Fruit fly (Drosophila melanogaster): ENCODE measurements around the gene CG42374.

Gene CG42374

dm6 chr3L:19294235-19294612 lies 30.7 kb downstream of the CG42374 start, which contains the start of gene fal (continued):
- TF ChIP-seq yki (optimal IDR thresholded peaks at IDR 0.05) (no peak), HmgD (GFP tag; optimal IDR thresholded peaks at IDR 0.05) (peak; percentile 63), CG17829 (tag; optimal IDR thresholded peaks at IDR 0.05) (no peak), nerfin-2 (GFP tag; IDR thresholded peaks at IDR 0.05; ENCODE audit: partially characterized antibody) (0 out of 2 replicates have a peak, but pooled peaks have one; percentile 17), Hsf (GFP tag; optimal IDR thresholded peaks at IDR 0.05) (peak; percentile 45), NC2β (GFP tag; optimal IDR thresholded peaks at IDR 0.05) (peak; percentile 4), ranshi (GFP tag; IDR thresholded peaks at IDR 0.05) (no peak), B-H2 (GFP tag; optimal IDR thresholded peaks at IDR 0.05) (no peak), sob (GFP tag; IDR thresholded peaks at IDR 0.05) (peak; percentile 32; the same call in 1 of the 2 replicates), pan (optimal IDR thresholded peaks at IDR 0.05) (no peak), pan (GFP tag; optimal IDR thresholded peaks at IDR 0.05 in 1 of 2, IDR thresholded peaks at IDR 0.05 in 1 of 2) (peak in 1 of 2 experiments; percentile 16), Meics (GFP tag; optimal IDR thresholded peaks at IDR 0.05) (peak; percentile 15), CTCF (GFP tag; optimal IDR thresholded peaks at IDR 0.05) (peak; percentile 95), tap (tag; optimal IDR thresholded peaks at IDR 0.05) (no peak), CG4328 (GFP tag; optimal IDR thresholded peaks at IDR 0.05) (no peak), luna (GFP tag; optimal IDR thresholded peaks at IDR 0.05) (peak; percentile 41), CG13287 (GFP tag; IDR thresholded peaks at IDR 0.05; ENCODE audit: partially characterized antibody) (peak; percentile 67), Ets65A (GFP tag) (peak; percentile 87), CG30403 (GFP tag; optimal IDR thresholded peaks at IDR 0.05) (peak; percentile 41), CG32532 (GFP tag; IDR thresholded peaks at IDR 0.05) (peak; percentile 60; the same call in 1 of the 2 replicates), CG6254 (GFP tag; optimal IDR thresholded peaks at IDR 0.05) (no peak), CG7963 (GFP tag; IDR thresholded peaks at IDR 0.05; ENCODE audit: partially characterized antibody) (0 out of 3 replicates have a peak, but pooled peaks have one; percentile 32), Hr3 (GFP tag; optimal IDR thresholded peaks at IDR 0.05) (peak; percentile 43), stwl (tag; optimal IDR thresholded peaks at IDR 0.05) (peak; percentile 82), Hmr (GFP tag; optimal IDR thresholded peaks at IDR 0.05) (peak; percentile 62), trem (tag; optimal IDR thresholded peaks at IDR 0.05) (peak; percentile 98), CG13894 (tag; optimal IDR thresholded peaks at IDR 0.05) (peak; percentile 80), Dref (GFP tag; IDR thresholded peaks at IDR 0.05) (peak; percentile 79), CG2116 (GFP tag; optimal IDR thresholded peaks at IDR 0.05) (peak; percentile 77), tin (GFP tag; optimal IDR thresholded peaks at IDR 0.05) (peak; percentile 26), Abd-B (GFP tag; optimal IDR thresholded peaks at IDR 0.05) (peak; percentile 32), Trl (optimal IDR thresholded peaks at IDR 0.05) (no peak), Trl (GFP tag; optimal IDR thresholded peaks at IDR 0.05) (no peak), CG4424 (GFP tag; optimal IDR thresholded peaks at IDR 0.05) (peak; percentile 65), Gug (GFP tag; IDR thresholded peaks at IDR 0.05) (peak; percentile 9; the same call in 1 of the 4 replicates), pzg (GFP tag; optimal IDR thresholded peaks at IDR 0.05) (peak; percentile 72), HLH4C (GFP tag; IDR thresholded peaks at IDR 0.05; ENCODE audit: partially characterized antibody) (0 out of 3 replicates have a peak, but pooled peaks have one; percentile 55), CG7271 (tag; optimal IDR thresholded peaks at IDR 0.05) (no peak), CG12155 (GFP tag; optimal IDR thresholded peaks at IDR 0.05) (peak; percentile 30), knrl (GFP tag; IDR thresholded peaks at IDR 0.05; ENCODE audit: partially characterized antibody) (peak; percentile 62), CG9797 (GFP tag; optimal IDR thresholded peaks at IDR 0.05) (peak; percentile 32), Chrac-16 (GFP tag; optimal IDR thresholded peaks at IDR 0.05) (peak; percentile 9), CG3163 (GFP tag; optimal IDR thresholded peaks at IDR 0.05) (no peak), NFAT (GFP tag; IDR thresholded peaks at IDR 0.05) (0 out of 2 replicates have a peak, but pooled peaks have one; percentile 7), CG31388 (GFP tag; optimal IDR thresholded peaks at IDR 0.05) (no peak), pita (GFP tag; optimal IDR thresholded peaks at IDR 0.05) (peak; percentile 78), CG4730 (GFP tag; IDR thresholded peaks at IDR 0.05) (peak; percentile 33; the same call in 1 of the 2 replicates), CG10431 (GFP tag; optimal IDR thresholded peaks at IDR 0.05) (no peak), prd (optimal IDR thresholded peaks at IDR 0.05) (no peak), prd (GFP tag; IDR thresholded peaks at IDR 0.05) (0 out of 3 replicates have a peak, but pooled peaks have one; percentile 34), Dp (GFP tag; optimal IDR thresholded peaks at IDR 0.05) (peak; percentile 43), bowl (GFP tag; IDR thresholded peaks at IDR 0.05) (no peak)
